Worm (Caenorhabditis elegans): ENCODE measurements around the gene C17B7.4.

C17B7.4 gene

ce11 chrV:3315308-3315707 lies 23.8 kb upstream of the C17B7.4 start, which contains the start of gene arrd-19 (continued):
- TF ChIP-seq fos-1 (tag; optimal IDR thresholded peaks at IDR 0.05) (peak; percentile 53), tlp-1 (tag; optimal IDR thresholded peaks at IDR 0.05) (no peak), aly-2 (tag; optimal IDR thresholded peaks at IDR 0.05) (no peak), nhr-76 (tag; optimal IDR thresholded peaks at IDR 0.05) (no peak), mef-2 (tag; optimal IDR thresholded peaks at IDR 0.05) (no peak), skn-1 (tag; optimal IDR thresholded peaks at IDR 0.05) (peak; percentile 52), egl-27 (tag; optimal IDR thresholded peaks at IDR 0.05) (no peak), lin-15B (tag; optimal IDR thresholded peaks at IDR 0.05) (peak; percentile 21), ceh-90 (tag; optimal IDR thresholded peaks at IDR 0.05) (no peak), C16A3.4 (tag; optimal IDR thresholded peaks at IDR 0.05) (peak; percentile 49), alr-1 (tag; optimal IDR thresholded peaks at IDR 0.05; ENCODE audit: borderline replicate concordance) (no peak), mab-9 (GFP tag; IDR thresholded peaks at IDR 0.05) (peak; percentile 43; the same call in 1 of the 2 replicates), unc-98 (GFP tag; IDR thresholded peaks at IDR 0.05) (no peak), unc-62 (GFP tag; optimal IDR thresholded peaks at IDR 0.05) (no peak), swsn-7 (tag; optimal IDR thresholded peaks at IDR 0.05) (peak; percentile 77), fkh-4 (tag; optimal IDR thresholded peaks at IDR 0.05; ENCODE audit: borderline replicate concordance) (no peak), nhr-28 (tag; optimal IDR thresholded peaks at IDR 0.05) (no peak), xbp-1 (tag; optimal IDR thresholded peaks at IDR 0.05) (peak; percentile 56), snu-23 (GFP tag; optimal IDR thresholded peaks at IDR 0.05) (peak; percentile 82), ceh-63 (GFP tag; optimal IDR thresholded peaks at IDR 0.05) (no peak), dpl-1 (GFP tag; optimal IDR thresholded peaks at IDR 0.05) (peak; percentile 46 to 76 (median 63)), mep-1 (tag; optimal IDR thresholded peaks at IDR 0.05) (peak; percentile 88), ztf-4 (tag; optimal IDR thresholded peaks at IDR 0.05) (no peak), ces-1 (GFP tag; optimal IDR thresholded peaks at IDR 0.05) (no peak), efl-3 (GFP tag; optimal IDR thresholded peaks at IDR 0.05) (no peak), zag-1 (tag; optimal IDR thresholded peaks at IDR 0.05) (no peak), nhr-237 (tag; optimal IDR thresholded peaks at IDR 0.05) (no peak), sox-4 (tag; optimal IDR thresholded peaks at IDR 0.05) (no peak), unc-130 (tag; optimal IDR thresholded peaks at IDR 0.05) (peak; percentile 63), sptf-1 (tag; optimal IDR thresholded peaks at IDR 0.05) (no peak), nhr-84 (tag; optimal IDR thresholded peaks at IDR 0.05) (no peak), grh-1 (GFP tag; IDR thresholded peaks at IDR 0.05) (peak; percentile 72)

DNA sequence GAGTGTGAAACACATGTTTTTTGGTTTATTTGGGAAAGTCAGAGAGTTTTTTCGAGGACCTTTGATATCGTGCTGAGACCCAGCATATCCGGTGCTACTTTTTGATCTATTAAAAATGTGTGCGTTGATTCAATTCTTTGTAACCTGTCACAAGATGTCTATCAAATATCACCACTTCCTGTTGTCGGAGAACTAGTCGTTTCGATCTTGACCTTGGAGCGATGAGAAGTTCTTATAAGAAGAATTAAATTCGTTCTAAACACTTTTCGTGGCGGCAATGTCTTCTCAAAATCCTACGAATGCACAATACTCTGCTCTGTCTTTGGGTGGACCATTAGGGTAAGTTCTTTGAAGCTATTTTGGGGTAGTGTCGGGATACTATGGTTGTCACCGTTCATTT lies 23.0 kb upstream of the C17B7.4 start, which contains the start of gene F35F10.1:
F35F10.1 (plus strand) TSS at position 200 of the 400 bp plus-strand sequence.
- TF ChIP-seq nhr-20 (tag; optimal IDR thresholded peaks at IDR 0.05), result no peak
- no peak for TF ChIP-seq lin-14 (GFP tag; optimal IDR thresholded peaks at IDR 0.05)
- TF ChIP-seq ceh-88 (GFP tag; IDR thresholded peaks at IDR 0.05), result no peak
- no peak for TF ChIP-seq elt-2 (tag; optimal IDR thresholded peaks at IDR 0.05)
- no peak for TF ChIP-seq ztf-4 (tag; optimal IDR thresholded peaks at IDR 0.05)
- TF ChIP-seq grh-1 (GFP tag; IDR thresholded peaks at IDR 0.05), result peak; percentile 9; the same call in 1 of the 2 replicates
- no peak for TF ChIP-seq dpl-1 (GFP tag; optimal IDR thresholded peaks at IDR 0.05)
- TF ChIP-seq tlp-1 (tag; optimal IDR thresholded peaks at IDR 0.05), result no peak
- TF ChIP-seq isw-1 (GFP tag; IDR thresholded peaks at IDR 0.05), result no peak
- no peak for TF ChIP-seq nhr-84 (tag; optimal IDR thresholded peaks at IDR 0.05)
- no peak for TF ChIP-seq C04F5.9 (tag; optimal IDR thresholded peaks at IDR 0.05)
- no peak for TF ChIP-seq mef-2 (tag; optimal IDR thresholded peaks at IDR 0.05)
- peak; percentile 69 for TF ChIP-seq nhr-85 (tag)
- TF ChIP-seq lir-3 (tag; optimal IDR thresholded peaks at IDR 0.05; ENCODE audit: poor library complexity), result no peak
- TF ChIP-seq mdl-1 (tag; optimal IDR thresholded peaks at IDR 0.05), result no peak
- TF ChIP-seq tbx-2 (tag; optimal IDR thresholded peaks at IDR 0.05), result no peak
- TF ChIP-seq swsn-7 (tag; optimal IDR thresholded peaks at IDR 0.05), result no peak
- no peak for TF ChIP-seq egl-13 (tag; optimal IDR thresholded peaks at IDR 0.05)
- no peak for TF ChIP-seq dsc-1 (tag; optimal IDR thresholded peaks at IDR 0.05)
- no peak for TF ChIP-seq egl-27 (tag; optimal IDR thresholded peaks at IDR 0.05)
- TF ChIP-seq aha-1 (tag; optimal IDR thresholded peaks at IDR 0.05), result no peak
- TF ChIP-seq blmp-1 (tag; optimal IDR thresholded peaks at IDR 0.05), result peak; percentile 37
- no peak for TF ChIP-seq nhr-12 (tag; optimal IDR thresholded peaks at IDR 0.05)

Measured in whole organism, L1 larva.